Worm (Caenorhabditis elegans) whole organism, midembryonic: ENCODE results near the gene C16D9.4.

Source experiments
- T22C8.4 ChIP-seq: fragments of 200-800 bp; sonication (Bioruptor generic); IDR thresholded peaks from 2 replicates; pipeline ENCODE4 v1.3.6; 2022; ENCODE audit warnings: missing genetic modification characterization, missing compliant biosample characterization
- cog-1 ChIP-seq: sonication (generic microtip); optimal IDR thresholded peaks from 2 replicates; lab custom pipeline; 2016; ENCODE audit warnings: missing genetic modification characterization, missing compliant biosample characterization
- flt-1 ChIP-seq: fragments of 200-800 bp; sonication (Bioruptor generic); IDR thresholded peaks from 2 replicates; pipeline ENCODE4 v1.3.6; 2022; ENCODE audit warnings: missing genetic modification characterization, missing compliant biosample characterization
- klf-2 ChIP-seq: fragments of 200-800 bp; sonication (Bioruptor generic); conservative IDR thresholded peaks from 2 replicates; pipeline ENCODE4 v1.3.6; 2022; ENCODE audit warnings: missing genetic modification reagents, missing genetic modification characterization, missing compliant biosample characterization
- med-1 ChIP-seq: sonication (generic microtip); optimal IDR thresholded peaks from 2 replicates; lab custom pipeline; 2017; ENCODE audit warnings: missing genetic modification characterization, mild to moderate bottlenecking, missing compliant biosample characterization, antibody characterized with exemption, missing genetic modification reagents; ENCODE audit not compliant: insufficient read depth
- ref-1 ChIP-seq: fragments of 200-800 bp; sonication (Bioruptor generic); conservative IDR thresholded peaks from 2 replicates; pipeline ENCODE4 v1.3.6; 2022; ENCODE audit warnings: missing genetic modification reagents, missing genetic modification characterization, missing compliant biosample characterization
- tab-1 ChIP-seq: fragments of 200-800 bp; sonication (Bioruptor generic); IDR thresholded peaks from 2 replicates; pipeline ENCODE4 v1.3.6; 2022; ENCODE audit warnings: missing genetic modification characterization, missing compliant biosample characterization
- ztf-23 ChIP-seq: fragments of 200-800 bp; sonication (Bioruptor generic); IDR thresholded peaks from 2 replicates; pipeline ENCODE4 v1.3.6; 2022; ENCODE audit warnings: missing genetic modification reagents, missing genetic modification characterization, missing compliant biosample characterization
- ztf-29 ChIP-seq: fragments of 200-800 bp; sonication (Bioruptor generic); IDR thresholded peaks from 2 replicates; pipeline ENCODE4 v1.3.6; 2022; ENCODE audit warnings: missing genetic modification reagents, missing genetic modification characterization, missing compliant biosample characterization

Gene C16D9.4

ce11 chrV:8254973-8255372 is 12.3 kb upstream of the C16D9.4 start:
- no peak for TF ChIP-seq T22C8.4 (GFP tag; lab: Robert Waterston, UW)
- TF ChIP-seq flt-1 (GFP tag; lab: Robert Waterston, UW): no peak
- TF ChIP-seq ztf-23: no peak
- TF ChIP-seq tab-1 (GFP tag; lab: Robert Waterston, UW): no peak
- no peak for TF ChIP-seq med-1 (GFP tag; lab: Kevin White, UChicago)
- no peak for TF ChIP-seq ztf-29 (GFP tag; lab: Robert Waterston, UW)
- TF ChIP-seq klf-2 (GFP tag; lab: Robert Waterston, UW): no peak
- TF ChIP-seq cog-1 (tag; lab: Kevin White, UChicago): no peak
- TF ChIP-seq ref-1 (GFP tag; lab: Robert Waterston, UW): no peak

- no peak for TF ChIP-seq med-1 (GFP tag; lab: Kevin White, UChicago)
- no peak for TF ChIP-seq ztf-23
- TF ChIP-seq flt-1 (GFP tag; lab: Robert Waterston, UW): no peak
Observed at ce11 chrV:8253946-8254345, 11.2 kb upstream of the C16D9.4 start.

ce11 chrV:8252532-8252931 is 9.8 kb upstream of the C16D9.4 start:
- TF ChIP-seq ztf-23 (no peak), ref-1 (GFP tag; lab: Robert Waterston, UW) (no peak), med-1 (GFP tag; lab: Kevin White, UChicago) (no peak), ztf-29 (GFP tag; lab: Robert Waterston, UW) (no peak), tab-1 (GFP tag; lab: Robert Waterston, UW) (no peak), klf-2 (GFP tag; lab: Robert Waterston, UW) (no peak), T22C8.4 (GFP tag; lab: Robert Waterston, UW) (no peak), flt-1 (GFP tag; lab: Robert Waterston, UW) (no peak), cog-1 (tag; lab: Kevin White, UChicago) (no peak)

ce11 chrV:8251075-8251474 is 8.4 kb upstream of the C16D9.4 start:
- no peak for TF ChIP-seq med-1 (GFP tag; lab: Kevin White, UChicago)
- TF ChIP-seq ztf-23: no peak
- TF ChIP-seq tab-1 (GFP tag; lab: Robert Waterston, UW): no peak
- no peak for TF ChIP-seq ref-1 (GFP tag; lab: Robert Waterston, UW)
- TF ChIP-seq flt-1 (GFP tag; lab: Robert Waterston, UW): no peak
- no peak for TF ChIP-seq ztf-29 (GFP tag; lab: Robert Waterston, UW)
- no peak for TF ChIP-seq T22C8.4 (GFP tag; lab: Robert Waterston, UW)
- no peak for TF ChIP-seq klf-2 (GFP tag; lab: Robert Waterston, UW)
- no peak for TF ChIP-seq cog-1 (tag; lab: Kevin White, UChicago)

- TF ChIP-seq ref-1 (GFP tag; lab: Robert Waterston, UW) (no peak), klf-2 (GFP tag; lab: Robert Waterston, UW) (no peak), flt-1 (GFP tag; lab: Robert Waterston, UW) (no peak), tab-1 (GFP tag; lab: Robert Waterston, UW) (no peak), ztf-23 (no peak), ztf-29 (GFP tag; lab: Robert Waterston, UW) (no peak), med-1 (GFP tag; lab: Kevin White, UChicago) (no peak), T22C8.4 (GFP tag; lab: Robert Waterston, UW) (no peak), cog-1 (tag; lab: Kevin White, UChicago) (no peak)
Observed at ce11 chrV:8250208-8250607, 7.5 kb upstream of the C16D9.4 start, which contains the start of gene C16D9.6. C16D9.6 (minus strand) TSS chrV:8250308.

- no peak for TF ChIP-seq cog-1 (tag; lab: Kevin White, UChicago)
- 0 out of 2 replicates have a peak, but pooled peaks have one; percentile 36 for TF ChIP-seq flt-1 (GFP tag; lab: Robert Waterston, UW)
Observed at ce11 chrV:8247311-8248105, 4.8 kb upstream of the C16D9.4 start.

- TF ChIP-seq flt-1 (GFP tag; lab: Robert Waterston, UW) (no peak), cog-1 (tag; lab: Kevin White, UChicago) (no peak), ref-1 (GFP tag; lab: Robert Waterston, UW) (no peak), ztf-23 (no peak), klf-2 (GFP tag; lab: Robert Waterston, UW) (no peak), ztf-29 (GFP tag; lab: Robert Waterston, UW) (no peak), tab-1 (GFP tag; lab: Robert Waterston, UW) (no peak), med-1 (GFP tag; lab: Kevin White, UChicago) (no peak), T22C8.4 (GFP tag; lab: Robert Waterston, UW) (no peak)
Observed at ce11 chrV:8245457-8245856, 2.8 kb upstream of the C16D9.4 start, which contains the start of gene C16D9.5. C16D9.5 (minus strand) TSS chrV:8245557.

ce11 chrV:8243201-8243600 is 503 bp upstream of the C16D9.4 start:
- TF ChIP-seq ref-1 (GFP tag; lab: Robert Waterston, UW) (no peak), klf-2 (GFP tag; lab: Robert Waterston, UW) (no peak), tab-1 (GFP tag; lab: Robert Waterston, UW) (no peak), flt-1 (GFP tag; lab: Robert Waterston, UW) (no peak), cog-1 (tag; lab: Kevin White, UChicago) (no peak), T22C8.4 (GFP tag; lab: Robert Waterston, UW) (no peak), med-1 (GFP tag; lab: Kevin White, UChicago) (no peak), ztf-23 (no peak), ztf-29 (GFP tag; lab: Robert Waterston, UW) (no peak)

- TF ChIP-seq tab-1 (GFP tag; lab: Robert Waterston, UW): no peak
- no peak for TF ChIP-seq cog-1 (tag; lab: Kevin White, UChicago)
- no peak for TF ChIP-seq flt-1 (GFP tag; lab: Robert Waterston, UW)
- no peak for TF ChIP-seq T22C8.4 (GFP tag; lab: Robert Waterston, UW)
- TF ChIP-seq ref-1 (GFP tag; lab: Robert Waterston, UW): no peak
- no peak for TF ChIP-seq med-1 (GFP tag; lab: Kevin White, UChicago)
- TF ChIP-seq ztf-29 (GFP tag; lab: Robert Waterston, UW): no peak
- no peak for TF ChIP-seq ztf-23
- TF ChIP-seq klf-2 (GFP tag; lab: Robert Waterston, UW): no peak
Observed at ce11 chrV:8239928-8240327, 2.8 kb downstream of the C16D9.4 start, which contains the start of gene C16D9.3. C16D9.3 (minus strand) TSS chrV:8240028.
